Worm (Caenorhabditis elegans) whole organism, midembryonic: Measurements from ENCODE around the gene nhr-275.

ENCODE experiments used
- T22C8.4 ChIP-seq: fragments of 200-800 bp; sonication (Bioruptor generic); IDR thresholded peaks from 2 replicates; pipeline ENCODE4 v1.3.6; 2022; ENCODE audit warnings: missing genetic modification characterization, missing compliant biosample characterization
- flt-1 ChIP-seq: fragments of 200-800 bp; sonication (Bioruptor generic); IDR thresholded peaks from 2 replicates; pipeline ENCODE4 v1.3.6; 2022; ENCODE audit warnings: missing genetic modification characterization, missing compliant biosample characterization
- klf-2 ChIP-seq: fragments of 200-800 bp; sonication (Bioruptor generic); conservative IDR thresholded peaks from 2 replicates; pipeline ENCODE4 v1.3.6; 2022; ENCODE audit warnings: missing genetic modification reagents, missing genetic modification characterization, missing compliant biosample characterization
- med-1 ChIP-seq: sonication (generic microtip); optimal IDR thresholded peaks from 2 replicates; lab custom pipeline; 2017; ENCODE audit warnings: missing genetic modification characterization, mild to moderate bottlenecking, missing compliant biosample characterization, antibody characterized with exemption, missing genetic modification reagents; ENCODE audit not compliant: insufficient read depth
- ref-1 ChIP-seq: fragments of 200-800 bp; sonication (Bioruptor generic); conservative IDR thresholded peaks from 2 replicates; pipeline ENCODE4 v1.3.6; 2022; ENCODE audit warnings: missing genetic modification reagents, missing genetic modification characterization, missing compliant biosample characterization
- tab-1 ChIP-seq: fragments of 200-800 bp; sonication (Bioruptor generic); IDR thresholded peaks from 2 replicates; pipeline ENCODE4 v1.3.6; 2022; ENCODE audit warnings: missing genetic modification characterization, missing compliant biosample characterization
- ztf-23 ChIP-seq: fragments of 200-800 bp; sonication (Bioruptor generic); IDR thresholded peaks from 2 replicates; pipeline ENCODE4 v1.3.6; 2022; ENCODE audit warnings: missing genetic modification reagents, missing genetic modification characterization, missing compliant biosample characterization
- ztf-29 ChIP-seq: fragments of 200-800 bp; sonication (Bioruptor generic); IDR thresholded peaks from 2 replicates; pipeline ENCODE4 v1.3.6; 2022; ENCODE audit warnings: missing genetic modification reagents, missing genetic modification characterization, missing compliant biosample characterization

- TF ChIP-seq tab-1 (no peak), ref-1 (no peak), T22C8.4 (GFP tag; lab: Robert Waterston, UW) (no peak), klf-2 (GFP tag; lab: Robert Waterston, UW) (no peak), ztf-23 (GFP tag; lab: Robert Waterston, UW) (no peak), med-1 (GFP tag; lab: Kevin White, UChicago) (no peak), flt-1 (no peak), ztf-29 (GFP tag; lab: Robert Waterston, UW) (no peak)
These were observed 33.7 kb downstream of the nhr-275 start, which contains the start of gene nhr-96 for ce11 chrV:2233177-2233576.
